Fruit fly (Drosophila melanogaster): ENCODE data around the gene drm.
A peak's percentile ranks its signal among the peaks of the same experiment; 100 is the strongest.

Gene drm

dm6 chr2L:3523956-3524355, 15.1 kb upstream of the drm start, which contains the start of gene Sr-CIV:
Gene Sr-CIV, minus strand, starts transcription at chr2L:3524056.
- TF ChIP-seq Vsx2 (GFP tag; optimal IDR thresholded peaks at IDR 0.05; ENCODE audit: partially characterized antibody) (no peak), Abd-B (GFP tag; optimal IDR thresholded peaks at IDR 0.05) (no peak), Dif (GFP tag; optimal IDR thresholded peaks at IDR 0.05; ENCODE audit: partially characterized antibody) (no peak), Myc (optimal IDR thresholded peaks at IDR 0.05) (no peak), sv (GFP tag; optimal IDR thresholded peaks at IDR 0.05) (no peak), woc (GFP tag; optimal IDR thresholded peaks at IDR 0.05) (no peak), Jra (GFP tag; optimal IDR thresholded peaks at IDR 0.05) (no peak), tai (GFP tag; optimal IDR thresholded peaks at IDR 0.05) (no peak), CrebA (GFP tag; optimal IDR thresholded peaks at IDR 0.05; ENCODE audit: borderline replicate concordance) (no peak), dsf (GFP tag; optimal IDR thresholded peaks at IDR 0.05; ENCODE audit: borderline replicate concordance) (no peak), Hr78 (GFP tag; optimal IDR thresholded peaks at IDR 0.05) (no peak), h (GFP tag; optimal IDR thresholded peaks at IDR 0.05) (no peak)

- no peak for TF ChIP-seq dsf (GFP tag; optimal IDR thresholded peaks at IDR 0.05; ENCODE audit: borderline replicate concordance)
Observed at dm6 chr2L:3524729-3525181, 14.3 kb upstream of the drm start, which contains the start of gene CG8852. Gene CG8852, plus strand, starts transcription at chr2L:3525131.

DNA sequence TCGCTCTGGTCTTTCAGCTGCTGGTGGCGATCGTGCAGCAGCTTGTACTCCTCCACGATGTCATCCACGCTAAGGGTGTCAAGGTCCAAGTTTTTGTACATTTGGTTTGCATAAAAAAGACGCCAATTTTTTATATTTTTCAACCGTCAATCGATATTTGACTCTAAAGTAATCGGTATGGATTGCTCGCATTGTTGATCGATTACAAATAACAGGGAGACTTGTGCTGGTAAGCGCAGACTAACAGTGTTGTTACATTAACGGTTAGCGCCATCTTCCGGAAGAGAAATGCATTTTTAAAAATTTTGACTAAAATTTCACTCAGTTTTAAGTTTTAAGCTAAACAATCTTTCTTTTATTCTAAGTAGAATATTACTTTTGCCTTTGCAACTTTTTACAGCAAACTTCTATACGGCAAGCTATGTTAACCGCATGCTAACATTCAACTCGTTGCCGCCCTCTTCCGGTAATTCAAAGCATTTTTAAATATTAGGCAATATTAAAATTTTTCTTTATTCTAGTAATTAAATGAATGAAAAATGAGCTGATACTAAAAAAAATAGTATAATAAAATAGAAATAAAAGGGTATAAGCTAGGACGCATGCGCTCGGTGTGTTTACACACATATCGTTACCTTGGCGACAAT, 8.7 kb upstream of the drm start, which contains the start of the genes Spindly and IFT57:
Gene Spindly, minus strand, starts transcription at position 132 of the 647 bp plus-strand sequence.
Gene IFT57, plus strand, starts transcription at position 604 of the 647 bp plus-strand sequence.
- TF ChIP-seq Myc (optimal IDR thresholded peaks at IDR 0.05) (peak; percentile 58), Dif (GFP tag; optimal IDR thresholded peaks at IDR 0.05; ENCODE audit: partially characterized antibody) (no peak)

DNA sequence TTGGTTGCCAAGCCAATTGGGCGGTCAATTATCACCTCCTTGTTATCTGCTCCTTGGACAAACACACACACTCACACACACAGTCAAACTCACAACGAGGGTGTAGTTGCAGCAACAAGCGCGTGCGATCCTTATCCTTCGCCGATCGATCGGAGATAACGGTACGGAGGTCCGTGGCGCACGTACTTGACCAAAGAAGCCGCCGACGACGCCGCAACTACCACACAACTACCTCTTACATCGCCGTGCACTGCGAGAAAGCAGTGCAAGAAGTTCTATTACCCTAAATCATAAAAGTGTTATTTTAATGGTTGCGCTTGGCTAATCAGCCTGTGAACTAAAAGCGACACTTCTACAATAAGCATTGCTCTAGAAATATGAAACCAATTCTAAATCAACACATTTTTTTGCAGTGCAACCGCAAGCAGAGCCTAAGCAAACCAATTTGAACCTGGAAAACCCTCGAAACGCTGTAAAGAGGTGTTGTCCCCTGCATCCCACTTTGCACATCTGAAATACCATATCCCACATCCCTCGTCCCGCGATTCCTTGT, 6.0 kb upstream of the drm start:
- TF ChIP-seq dmrt93B (GFP tag; optimal IDR thresholded peaks at IDR 0.05) (no peak), foxo (GFP tag; optimal IDR thresholded peaks at IDR 0.05) (peak in 1 of 2 experiments; percentile 40), psq (GFP tag; optimal IDR thresholded peaks at IDR 0.05) (peak; percentile 17), HLH106 (tag; optimal IDR thresholded peaks at IDR 0.05) (peak; percentile 20), Hnf4 (GFP tag; optimal IDR thresholded peaks at IDR 0.05) (no peak), ey (GFP tag; optimal IDR thresholded peaks at IDR 0.05) (peak; percentile 5), GATAd (GFP tag; optimal IDR thresholded peaks at IDR 0.05) (no peak), Dfd (GFP tag; optimal IDR thresholded peaks at IDR 0.05) (no peak), tai (GFP tag; optimal IDR thresholded peaks at IDR 0.05) (no peak), fru (GFP tag; optimal IDR thresholded peaks at IDR 0.05) (peak; percentile 2), sv (GFP tag; optimal IDR thresholded peaks at IDR 0.05) (no peak), dsf (GFP tag; optimal IDR thresholded peaks at IDR 0.05; ENCODE audit: borderline replicate concordance) (no peak), h (GFP tag; optimal IDR thresholded peaks at IDR 0.05) (peak; percentile 19), Vsx2 (GFP tag; optimal IDR thresholded peaks at IDR 0.05; ENCODE audit: partially characterized antibody) (no peak), pan (optimal IDR thresholded peaks at IDR 0.05) (no peak), Myc (optimal IDR thresholded peaks at IDR 0.05) (no peak), brk (GFP tag; optimal IDR thresholded peaks at IDR 0.05) (no peak)

- TF ChIP-seq h (GFP tag; optimal IDR thresholded peaks at IDR 0.05) (peak; percentile 88), ey (GFP tag; optimal IDR thresholded peaks at IDR 0.05) (peak; percentile 89), OdsH (GFP tag; optimal IDR thresholded peaks at IDR 0.05) (peak; percentile 82), Hnf4 (GFP tag; optimal IDR thresholded peaks at IDR 0.05) (peak; percentile 84), jim (GFP tag; optimal IDR thresholded peaks at IDR 0.05) (no peak), CG9705 (GFP tag; optimal IDR thresholded peaks at IDR 0.05) (peak; percentile 63), Hr78 (GFP tag; optimal IDR thresholded peaks at IDR 0.05) (no peak), Abd-B (GFP tag; optimal IDR thresholded peaks at IDR 0.05) (no peak), sv (GFP tag; optimal IDR thresholded peaks at IDR 0.05) (no peak), pan (optimal IDR thresholded peaks at IDR 0.05) (no peak), Rel (GFP tag; optimal IDR thresholded peaks at IDR 0.05) (peak; percentile 10), Rel (tag; optimal IDR thresholded peaks at IDR 0.05) (peak; percentile 28), br (GFP tag; optimal IDR thresholded peaks at IDR 0.05) (peak; percentile 86), HLH106 (tag; optimal IDR thresholded peaks at IDR 0.05) (peak; percentile 84), Hr83 (GFP tag; optimal IDR thresholded peaks at IDR 0.05; ENCODE audit: poor library complexity, severe bottlenecking) (peak; percentile 38), Dfd (GFP tag; optimal IDR thresholded peaks at IDR 0.05) (no peak), Dif (GFP tag; optimal IDR thresholded peaks at IDR 0.05; ENCODE audit: partially characterized antibody) (peak; percentile 81), Myc (optimal IDR thresholded peaks at IDR 0.05) (no peak), Vsx2 (GFP tag; optimal IDR thresholded peaks at IDR 0.05; ENCODE audit: partially characterized antibody) (no peak), dmrt93B (GFP tag; optimal IDR thresholded peaks at IDR 0.05) (peak; percentile 73), woc (GFP tag; optimal IDR thresholded peaks at IDR 0.05) (peak; percentile 76), rgr (GFP tag; optimal IDR thresholded peaks at IDR 0.05) (peak; percentile 80), dl (GFP tag; optimal IDR thresholded peaks at IDR 0.05; ENCODE audit: insufficient read depth in 1 of 2, partially characterized antibody in 2 of 2) (peak in 1 of 2 experiments; percentile 67), sage (GFP tag; optimal IDR thresholded peaks at IDR 0.05) (peak; percentile 49), GATAd (GFP tag; optimal IDR thresholded peaks at IDR 0.05) (no peak), Jra (GFP tag; optimal IDR thresholded peaks at IDR 0.05) (peak; percentile 67), CG32264 (GFP tag; optimal IDR thresholded peaks at IDR 0.05) (peak; percentile 65), Sp1 (GFP tag; optimal IDR thresholded peaks at IDR 0.05) (peak; percentile 85), Mio (GFP tag; optimal IDR thresholded peaks at IDR 0.05) (peak; percentile 24)
Observed at dm6 chr2L:3534227-3534842, 4.7 kb upstream of the drm start.
